Fruit fly (Drosophila melanogaster) whole organism, embryonic: ENCODE measurements around the gene CG17230.

Experiments
- Adf1 ChIP-seq: fragments of 200-800 bp; sonication (Bioruptor generic); IDR thresholded peaks from 2 replicates; pipeline ENCODE4 v1.3.6; 2022; ENCODE audit warnings: missing biosample characterization, missing genetic modification characterization
- B-H2 ChIP-seq: fragments of 200-800 bp; sonication (Bioruptor generic); optimal IDR thresholded peaks from 2 replicates; lab custom pipeline; 2018; ENCODE audit warnings: missing biosample characterization, mild to moderate bottlenecking, missing genetic modification characterization
- CG11093 ChIP-seq: fragments of 200-800 bp; sonication (Bioruptor generic); IDR thresholded peaks from 3 replicates; pipeline ENCODE4 v1.3.6; 2022; ENCODE audit warnings: missing biosample characterization, missing genetic modification characterization
- CG11504 ChIP-seq: fragments of 200-800 bp; sonication (Bioruptor generic); optimal IDR thresholded peaks from 3 replicates; lab custom pipeline; 2019; ENCODE audit warnings: missing biosample characterization, mild to moderate bottlenecking, missing genetic modification characterization, moderate library complexity
- CG13624 ChIP-seq: fragments of 200-800 bp; sonication (Bioruptor generic); optimal IDR thresholded peaks from 2 replicates; lab custom pipeline; 2016; ENCODE audit warnings: missing biosample characterization, missing genetic modification characterization
- CG13894 ChIP-seq: fragments of 200-800 bp; sonication (Bioruptor generic); optimal IDR thresholded peaks from 3 replicates; lab custom pipeline; 2018; ENCODE audit warnings: missing biosample characterization, mild to moderate bottlenecking, missing genetic modification characterization, moderate library complexity
- CG15011 ChIP-seq: fragments of 200-800 bp; sonication (Bioruptor generic); optimal IDR thresholded peaks from 3 replicates; lab custom pipeline; 2018; ENCODE audit warnings: missing biosample characterization, mild to moderate bottlenecking, missing genetic modification characterization
- CG2120 ChIP-seq: fragments of 200-800 bp; sonication (Bioruptor generic); optimal IDR thresholded peaks from 3 replicates; lab custom pipeline; 2016; ENCODE audit warnings: missing biosample characterization, missing genetic modification characterization
- CG2678 ChIP-seq: fragments of 200-800 bp; sonication (Bioruptor generic); optimal IDR thresholded peaks from 3 replicates; lab custom pipeline; 2019; ENCODE audit warnings: missing biosample characterization, mild to moderate bottlenecking, missing genetic modification characterization, moderate library complexity
- CG34376 ChIP-seq: fragments of 200-800 bp; sonication (Bioruptor generic); optimal IDR thresholded peaks from 2 replicates; lab custom pipeline; 2018; ENCODE audit warnings: missing biosample characterization, mild to moderate bottlenecking, missing genetic modification characterization
- CG43689 ChIP-seq: fragments of 200-800 bp; sonication (Bioruptor generic); IDR thresholded peaks from 2 replicates; pipeline ENCODE4 v1.3.6; 2022; ENCODE audit warnings: missing biosample characterization, missing genetic modification characterization
- CG5245 ChIP-seq: fragments of 200-800 bp; sonication (Bioruptor generic); optimal IDR thresholded peaks from 3 replicates; lab custom pipeline; 2016; ENCODE audit warnings: missing biosample characterization, missing genetic modification characterization
- CG9876 ChIP-seq: fragments of 200-800 bp; sonication (Bioruptor generic); optimal IDR thresholded peaks from 2 replicates; lab custom pipeline; 2016; ENCODE audit warnings: missing biosample characterization, missing genetic modification characterization
- D19A ChIP-seq: fragments of 200-800 bp; optimal IDR thresholded peaks from 3 replicates; lab custom pipeline; 2019; ENCODE audit warnings: missing biosample characterization, mild to moderate bottlenecking, missing genetic modification characterization, moderate library complexity
- Dbx ChIP-seq: fragments of 200-800 bp; sonication (Bioruptor generic); IDR thresholded peaks from 3 replicates; pipeline ENCODE4 v1.3.6; 2022; ENCODE audit warnings: missing biosample characterization, missing genetic modification characterization
- Eip74EF ChIP-seq, 2 experiments: fragments of 200-800 bp in 1 of 2; fragments of >200 bp in 1 of 2; sonication (Bioruptor generic) in 1 of 2; optimal IDR thresholded peaks; 2 replicates each; lab custom pipeline; 2017 to 2019; ENCODE audit warnings: missing biosample characterization in 2 of 2, missing genetic modification characterization in 2 of 2, mild to moderate bottlenecking in 1 of 2, moderate library complexity in 1 of 2
- HmgZ ChIP-seq: fragments of 200-800 bp; sonication (Bioruptor generic); optimal IDR thresholded peaks from 2 replicates; lab custom pipeline; 2018; ENCODE audit warnings: missing biosample characterization, mild to moderate bottlenecking, missing genetic modification characterization
- Nf-YA ChIP-seq: fragments of 200-800 bp; sonication (Bioruptor generic); IDR thresholded peaks from 2 replicates; pipeline ENCODE4 v1.3.6; 2022; ENCODE audit warnings: missing biosample characterization, missing genetic modification characterization
- PHDP ChIP-seq: fragments of 200-800 bp; sonication (Bioruptor generic); optimal IDR thresholded peaks from 3 replicates; lab custom pipeline; 2018; ENCODE audit warnings: missing biosample characterization, mild to moderate bottlenecking, missing genetic modification characterization, moderate library complexity
- Tbp ChIP-seq: fragments of >200 bp; optimal IDR thresholded peaks from 2 replicates; lab custom pipeline; 2018; ENCODE audit warnings: missing biosample characterization, missing genetic modification characterization
- abd-A ChIP-seq: fragments of 200-800 bp; sonication (Bioruptor generic); optimal IDR thresholded peaks from 3 replicates; lab custom pipeline; 2019; ENCODE audit warnings: missing biosample characterization, mild to moderate bottlenecking, missing genetic modification characterization, moderate library complexity
- ase ChIP-seq: fragments of 200-800 bp; sonication (Bioruptor generic); IDR thresholded peaks from 3 replicates; pipeline ENCODE4 v1.3.6; 2022; ENCODE audit warnings: missing biosample characterization, missing genetic modification characterization
- ash1 ChIP-seq: fragments of 200-800 bp; sonication (Bioruptor generic); optimal IDR thresholded peaks from 2 replicates; lab custom pipeline; 2018; ENCODE audit warnings: missing biosample characterization, mild to moderate bottlenecking, missing genetic modification characterization
- bcd ChIP-seq: fragments of 200-800 bp; sonication (Bioruptor generic); optimal IDR thresholded peaks from 2 replicates; lab custom pipeline; 2017; ENCODE audit warnings: missing biosample characterization, mild to moderate bottlenecking, missing genetic modification characterization
- cg ChIP-seq: fragments of 200-800 bp; sonication (Bioruptor generic); optimal IDR thresholded peaks from 3 replicates; lab custom pipeline; 2019; ENCODE audit warnings: missing biosample characterization, mild to moderate bottlenecking, missing genetic modification characterization, moderate library complexity
- crol ChIP-seq: fragments of 200-800 bp; sonication (Bioruptor generic); IDR thresholded peaks from 2 replicates; pipeline ENCODE4 v1.3.6; 2022; ENCODE audit warnings: missing biosample characterization, missing genetic modification characterization
- da ChIP-seq: fragments of 200-800 bp; sonication (Bioruptor generic); optimal IDR thresholded peaks from 2 replicates; lab custom pipeline; 2016; ENCODE audit warnings: missing biosample characterization, missing genetic modification characterization
- dmrt11E ChIP-seq: fragments of 200-800 bp; sonication (Bioruptor generic); optimal IDR thresholded peaks from 3 replicates; lab custom pipeline; 2018; ENCODE audit warnings: missing biosample characterization, mild to moderate bottlenecking, missing genetic modification characterization, moderate library complexity
- dmrt99B ChIP-seq: fragments of 200-800 bp; sonication (Bioruptor generic); optimal IDR thresholded peaks from 2 replicates; lab custom pipeline; 2018; ENCODE audit warnings: missing biosample characterization, mild to moderate bottlenecking, missing genetic modification characterization, moderate library complexity
- dysf ChIP-seq: fragments of 200-800 bp; sonication (Bioruptor generic); IDR thresholded peaks from 3 replicates; pipeline ENCODE4 v1.3.6; 2022; ENCODE audit warnings: missing biosample characterization, missing genetic modification characterization
- exex ChIP-seq: fragments of 200-800 bp; sonication (Bioruptor generic); optimal IDR thresholded peaks from 4 replicates; lab custom pipeline; 2018; ENCODE audit warnings: missing biosample characterization, mild to moderate bottlenecking, missing genetic modification characterization, moderate library complexity
- ftz-f1 ChIP-seq: fragments of 200-800 bp; sonication (Bioruptor generic); optimal IDR thresholded peaks from 2 replicates; lab custom pipeline; 2016; ENCODE audit warnings: missing biosample characterization, missing genetic modification characterization
- grn ChIP-seq: fragments of 200-800 bp; sonication (Bioruptor generic); optimal IDR thresholded peaks from 3 replicates; lab custom pipeline; 2017; ENCODE audit warnings: missing biosample characterization, missing genetic modification characterization
- h ChIP-seq: fragments of >200 bp; optimal IDR thresholded peaks from 2 replicates; lab custom pipeline; 2017
- hth ChIP-seq: fragments of >200 bp; optimal IDR thresholded peaks from 2 replicates; lab custom pipeline; 2017; ENCODE audit warnings: inconsistent platforms
- ind ChIP-seq: fragments of 200-800 bp; sonication (Bioruptor generic); optimal IDR thresholded peaks from 3 replicates; lab custom pipeline; 2016; ENCODE audit warnings: missing biosample characterization, missing genetic modification characterization
- inv ChIP-seq: fragments of 200-800 bp; sonication (Bioruptor generic); IDR thresholded peaks from 2 replicates; pipeline ENCODE4 v1.3.6; 2022; ENCODE audit warnings: missing biosample characterization, missing genetic modification characterization; ENCODE audit not compliant: partially characterized antibody
- klu ChIP-seq: fragments of 200-800 bp; sonication (Bioruptor generic); IDR thresholded peaks from 2 replicates; pipeline ENCODE4 v1.3.6; 2022; ENCODE audit warnings: missing biosample characterization, missing genetic modification characterization
- pan ChIP-seq, 4 experiments: fragments of >200 bp in 3 of 4; fragments of 200-800 bp in 1 of 4; sonication (Bioruptor generic) in 1 of 4; optimal IDR thresholded peaks in 3 of 4; IDR thresholded peaks in 1 of 4; 2 replicates each; pipeline versions ENCODE4 v1.3.6 to Lab custom; 2017 to 2022; ENCODE audit warnings: missing biosample characterization in 2 of 4, missing genetic modification characterization in 2 of 4, mixed read lengths in 1 of 4
- peb ChIP-seq: fragments of 200-800 bp; sonication (Bioruptor generic); IDR thresholded peaks from 2 replicates; pipeline ENCODE4 v1.3.6; 2022; ENCODE audit warnings: missing biosample characterization, missing genetic modification characterization
- pho ChIP-seq: fragments of 200-800 bp; sonication (Bioruptor generic); optimal IDR thresholded peaks from 2 replicates; lab custom pipeline; 2016; ENCODE audit warnings: missing biosample characterization, missing genetic modification characterization
- ranshi ChIP-seq: fragments of 200-800 bp; sonication (Bioruptor generic); IDR thresholded peaks from 2 replicates; pipeline ENCODE4 v1.3.6; 2022; ENCODE audit warnings: missing biosample characterization, missing genetic modification characterization
- row ChIP-seq: fragments of 200-800 bp; sonication (Bioruptor generic); IDR thresholded peaks from 3 replicates; pipeline ENCODE4 v1.3.6; 2022; ENCODE audit warnings: missing biosample characterization, missing genetic modification characterization
- sens-2 ChIP-seq: fragments of 200-800 bp; sonication (Bioruptor generic); IDR thresholded peaks from 2 replicates; pipeline ENCODE4 v1.3.6; 2022; ENCODE audit warnings: missing biosample characterization, missing genetic modification characterization
- sug ChIP-seq: fragments of 200-800 bp; optimal IDR thresholded peaks from 2 replicates; lab custom pipeline; 2019; ENCODE audit warnings: missing biosample characterization, mild to moderate bottlenecking, missing genetic modification characterization, moderate library complexity
- tio ChIP-seq: fragments of 200-800 bp; sonication (Bioruptor generic); optimal IDR thresholded peaks from 2 replicates; lab custom pipeline; 2017; ENCODE audit warnings: missing biosample characterization, missing genetic modification characterization, inconsistent platforms
- ttk ChIP-seq: fragments of 200-800 bp; sonication (Bioruptor generic); IDR thresholded peaks from 2 replicates; pipeline ENCODE4 v2.1.2; 2022; ENCODE audit warnings: missing biosample characterization, missing genetic modification characterization
- vnd ChIP-seq: fragments of 200-800 bp; sonication (Bioruptor generic); IDR thresholded peaks from 3 replicates; pipeline ENCODE4 v1.3.6; 2022; ENCODE audit warnings: missing biosample characterization, missing genetic modification characterization; ENCODE audit not compliant: partially characterized antibody
- wor ChIP-seq: fragments of 200-800 bp; sonication (Bioruptor generic); IDR thresholded peaks from 2 replicates; pipeline ENCODE4 v1.3.6; 2022; ENCODE audit warnings: missing biosample characterization, missing genetic modification characterization

The CG17230 gene

DNA sequence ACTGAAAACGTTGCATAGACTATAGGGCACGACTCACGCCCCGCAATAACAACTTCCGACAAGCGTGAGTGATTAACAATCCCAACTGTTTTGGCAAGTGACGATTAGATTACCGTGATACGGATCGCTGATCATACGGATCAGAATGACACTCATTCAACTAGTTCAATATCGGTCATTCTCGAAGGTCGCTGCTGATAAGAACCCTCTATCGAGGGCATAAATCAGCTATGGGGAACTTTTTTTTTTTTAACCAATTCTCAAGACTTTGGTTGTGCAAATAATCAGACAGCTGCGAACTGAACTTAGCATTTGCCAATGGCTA, 21.2 kb downstream of the CG17230 start:
- TF ChIP-seq vnd (GFP tag; lab: Robert Waterston, UW) (0 out of 3 replicates have a peak, but pooled peaks have one; percentile 23), inv (GFP tag; lab: Robert Waterston, UW) (no peak), ranshi (GFP tag; lab: Robert Waterston, UW) (no peak), CG2678 (tag; lab: Kevin White, UChicago) (no peak), CG5245 (no peak), crol (GFP tag; lab: Robert Waterston, UW) (no peak), exex (tag; lab: Kevin White, UChicago) (peak; percentile 65), wor (no peak), CG43689 (GFP tag; lab: Robert Waterston, UW) (no peak), klu (GFP tag; lab: Robert Waterston, UW) (0 out of 2 replicates have a peak, but pooled peaks have one; percentile 4), ftz-f1 (peak; percentile 27), peb (GFP tag; lab: Robert Waterston, UW) (no peak), CG34376 (peak; percentile 28), ttk (GFP tag; lab: Robert Waterston, UW) (no peak), sug (tag; lab: Kevin White, UChicago) (peak; percentile 40), hth (lab: Kevin White, UChicago) (no peak), Nf-YA (GFP tag; lab: Robert Waterston, UW) (no peak), grn (GFP tag; lab: Kevin White, UChicago) (peak; percentile 92), B-H2 (GFP tag; lab: Kevin White, UChicago) (no peak), cg (GFP tag; lab: Kevin White, UChicago) (no peak), Dbx (GFP tag; lab: Robert Waterston, UW) (no peak)
- TF ChIP-seq, all 482 proteins: peak for 7

DNA sequence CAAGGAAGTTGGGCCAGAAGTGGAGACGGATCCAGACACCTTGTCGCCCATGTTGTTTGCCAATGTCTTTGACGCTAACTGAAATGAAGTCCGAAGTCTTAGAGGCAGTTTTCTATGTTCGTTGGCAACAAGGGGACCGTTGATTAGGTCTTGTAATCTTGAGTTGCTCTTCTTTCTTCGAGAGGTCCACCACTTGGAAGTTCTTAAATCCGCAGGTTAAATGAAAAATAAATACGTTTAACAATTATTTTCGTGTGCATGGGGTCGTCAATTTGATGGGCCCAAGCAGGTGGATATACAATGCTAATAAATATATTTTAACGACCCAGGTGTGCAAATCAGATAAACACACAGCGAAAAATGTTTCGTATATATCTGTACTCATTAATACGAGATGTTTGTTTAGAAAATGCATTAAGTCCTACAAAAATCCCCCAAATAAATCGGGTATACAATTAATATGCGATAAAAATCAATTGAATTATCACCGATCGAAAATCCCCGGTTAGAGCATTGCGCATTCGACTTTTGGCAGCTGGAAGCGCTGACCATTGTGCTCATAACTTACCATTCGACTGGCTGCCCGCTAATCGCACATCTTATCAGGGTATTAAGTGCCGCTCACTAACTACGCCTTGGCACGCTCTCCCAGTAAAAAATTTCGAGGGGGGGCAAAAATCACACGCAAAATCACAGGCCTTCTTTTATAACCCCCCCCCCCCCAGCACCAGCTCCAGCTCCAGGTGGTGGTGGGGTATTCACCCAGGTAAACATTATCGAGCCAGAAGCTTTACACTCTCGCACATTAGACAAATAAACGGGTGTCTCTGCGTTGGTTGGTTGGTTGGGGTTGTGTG, 23.1 kb downstream of the CG17230 start, which contains the start of gene PGRP-LB:
TSS of gene PGRP-LB (minus strand) at position 51 of the 857 bp plus-strand sequence.
- TF ChIP-seq Tbp = no peak
- TF ChIP-seq CG13624 (GFP tag; lab: Kevin White, UChicago) = peak; percentile 42
- peak; percentile 67 for TF ChIP-seq row (GFP tag; lab: Robert Waterston, UW)
- TF ChIP-seq pho = peak; percentile 21
- no peak for TF ChIP-seq da (GFP tag; lab: Kevin White, UChicago)
- TF ChIP-seq bcd = peak; percentile 9
- no peak for TF ChIP-seq ash1 (GFP tag; lab: Kevin White, UChicago)
- peak; percentile 93 for TF ChIP-seq sug (tag; lab: Kevin White, UChicago)
- peak; percentile 47 for TF ChIP-seq HmgZ (tag; lab: Kevin White, UChicago)
- TF ChIP-seq dmrt11E (tag; lab: Kevin White, UChicago) = no peak
- peak; percentile 9 for TF ChIP-seq tio (GFP tag; lab: Kevin White, UChicago)
- TF ChIP-seq grn (GFP tag; lab: Kevin White, UChicago) = peak; percentile 51
- TF ChIP-seq CG15011 (GFP tag; lab: Kevin White, UChicago) = peak; percentile 27
- 0 out of 3 replicates have a peak, but pooled peaks have one; percentile 33 for TF ChIP-seq CG11093
- TF ChIP-seq h (lab: Kevin White, UChicago) = no peak
- TF ChIP-seq dysf (GFP tag; lab: Robert Waterston, UW) = peak; percentile 40; the same call in 1 of the 3 replicates
- TF ChIP-seq pan (optimal IDR thresholded peaks at IDR 0.05; lab: Kevin White, UChicago) = no peak
- peak in 1 of 2 experiments; percentile 40 for TF ChIP-seq pan (GFP tag; optimal IDR thresholded peaks at IDR 0.05 in 1 of 2, IDR thresholded peaks at IDR 0.05 in 1 of 2)
- peak; percentile 86 for TF ChIP-seq D19A
- peak; percentile 75 for TF ChIP-seq CG2120
- TF ChIP-seq ase (GFP tag; lab: Robert Waterston, UW) = no peak
- peak; percentile 45 for TF ChIP-seq CG11504 (tag; lab: Kevin White, UChicago)
- TF ChIP-seq ind = peak; percentile 7
- no peak for TF ChIP-seq CG9876
- TF ChIP-seq Adf1 (GFP tag; lab: Robert Waterston, UW) = peak; percentile 32; the same call in 1 of the 2 replicates
- TF ChIP-seq CG13894 (tag; lab: Kevin White, UChicago) = no peak
- peak; percentile 2 for TF ChIP-seq PHDP (tag; lab: Kevin White, UChicago)
- TF ChIP-seq abd-A (tag; lab: Kevin White, UChicago) = peak; percentile 32
- peak; percentile 10 for TF ChIP-seq dmrt99B (tag; lab: Kevin White, UChicago)
- TF ChIP-seq sens-2 (GFP tag; lab: Robert Waterston, UW) = peak; percentile 84
- no peak for TF ChIP-seq Eip74EF (GFP tag; optimal IDR thresholded peaks at IDR 0.05; lab: Kevin White, UChicago)
